Fruit fly (Drosophila melanogaster) whole organism, embryonic: ENCODE data around the gene TH1.

Experiments used
- Asciz ChIP-seq: fragments of 200-800 bp; sonication (Bioruptor generic); optimal IDR thresholded peaks from 2 replicates; lab custom pipeline; 2017; ENCODE audit warnings: missing biosample characterization, mild to moderate bottlenecking, missing genetic modification characterization, missing genetic modification reagents
- Atf6 ChIP-seq: fragments of 200-800 bp; sonication (Bioruptor generic); IDR thresholded peaks from 2 replicates; pipeline ENCODE4 v1.3.6; 2022; ENCODE audit warnings: missing biosample characterization, missing genetic modification characterization
- Blimp-1 ChIP-seq: fragments of 200-800 bp; sonication (Bioruptor generic); optimal IDR thresholded peaks from 3 replicates; lab custom pipeline; 2018; ENCODE audit warnings: missing biosample characterization, missing genetic modification characterization, mild to moderate bottlenecking, moderate library complexity, missing genetic modification reagents
- C15 ChIP-seq: fragments of 200-800 bp; sonication (Bioruptor generic); IDR thresholded peaks from 3 replicates; pipeline ENCODE4 v1.3.6; 2022; ENCODE audit warnings: missing biosample characterization, missing genetic modification characterization
- CG10462 ChIP-seq: fragments of 200-800 bp; sonication (Bioruptor generic); optimal IDR thresholded peaks from 2 replicates; lab custom pipeline; 2016; ENCODE audit warnings: missing biosample characterization, missing genetic modification characterization
- CG13424 ChIP-seq: fragments of 200-800 bp; sonication (Bioruptor generic); optimal IDR thresholded peaks from 2 replicates; lab custom pipeline; 2019; ENCODE audit warnings: missing biosample characterization, mild to moderate bottlenecking, missing genetic modification characterization, moderate library complexity
- CG13775 ChIP-seq: fragments of 200-800 bp; sonication (Bioruptor generic); optimal IDR thresholded peaks from 3 replicates; lab custom pipeline; 2017; ENCODE audit warnings: missing biosample characterization, mild to moderate bottlenecking, missing genetic modification characterization
- CG17912 ChIP-seq: fragments of 200-800 bp; sonication (Bioruptor generic); optimal IDR thresholded peaks from 2 replicates; lab custom pipeline; 2018; ENCODE audit warnings: missing biosample characterization, mild to moderate bottlenecking, missing genetic modification characterization
- CG1832 ChIP-seq: fragments of 200-800 bp; sonication (Bioruptor generic); optimal IDR thresholded peaks from 2 replicates; lab custom pipeline; 2017; ENCODE audit warnings: missing biosample characterization, mild to moderate bottlenecking, missing genetic modification characterization, inconsistent platforms
- CG2875 ChIP-seq: fragments of 200-800 bp; sonication (Bioruptor generic); optimal IDR thresholded peaks from 2 replicates; lab custom pipeline; 2017; ENCODE audit warnings: missing biosample characterization, mild to moderate bottlenecking, missing genetic modification characterization, missing genetic modification reagents
- CG30431 ChIP-seq: fragments of 200-800 bp; sonication (Bioruptor generic); optimal IDR thresholded peaks from 2 replicates; lab custom pipeline; 2017; ENCODE audit warnings: missing biosample characterization, missing genetic modification characterization
- CG31365 ChIP-seq: fragments of 200-800 bp; sonication (Bioruptor generic); optimal IDR thresholded peaks from 2 replicates; lab custom pipeline; 2018; ENCODE audit warnings: missing biosample characterization, mild to moderate bottlenecking, missing genetic modification characterization
- CG3281 ChIP-seq: fragments of 200-800 bp; sonication (Bioruptor generic); optimal IDR thresholded peaks from 3 replicates; lab custom pipeline; 2017; ENCODE audit warnings: missing biosample characterization, mild to moderate bottlenecking, missing genetic modification characterization
- CG3407 ChIP-seq: fragments of 200-800 bp; sonication (Bioruptor generic); optimal IDR thresholded peaks from 2 replicates; lab custom pipeline; 2018; ENCODE audit warnings: missing biosample characterization, mild to moderate bottlenecking, missing genetic modification characterization
- CG4707 ChIP-seq: fragments of 200-800 bp; sonication (Bioruptor generic); optimal IDR thresholded peaks from 2 replicates; lab custom pipeline; 2018; ENCODE audit warnings: missing biosample characterization, mild to moderate bottlenecking, missing genetic modification characterization, moderate library complexity
- CG6272 ChIP-seq: fragments of 200-800 bp; sonication (Bioruptor generic); IDR thresholded peaks from 2 replicates; pipeline ENCODE4 v1.3.6; 2022; ENCODE audit warnings: missing biosample characterization, missing genetic modification characterization
- CG6683 ChIP-seq: fragments of 200-800 bp; sonication (Bioruptor generic); optimal IDR thresholded peaks from 2 replicates; lab custom pipeline; 2017; ENCODE audit warnings: missing biosample characterization, mild to moderate bottlenecking, missing genetic modification characterization, missing genetic modification reagents
- CG6765 ChIP-seq: fragments of 200-800 bp; sonication (Bioruptor generic); optimal IDR thresholded peaks from 3 replicates; lab custom pipeline; 2017; ENCODE audit warnings: missing biosample characterization, mild to moderate bottlenecking, missing genetic modification characterization
- CG7556 ChIP-seq: fragments of 200-800 bp; sonication (Bioruptor generic); optimal IDR thresholded peaks from 2 replicates; lab custom pipeline; 2017; ENCODE audit warnings: missing biosample characterization, mild to moderate bottlenecking, missing genetic modification characterization
- CrebB ChIP-seq: fragments of 200-800 bp; sonication (Bioruptor generic); optimal IDR thresholded peaks from 3 replicates; lab custom pipeline; 2018; ENCODE audit warnings: missing biosample characterization, mild to moderate bottlenecking, missing genetic modification characterization
- Dip3 ChIP-seq: fragments of 200-800 bp; sonication (Bioruptor generic); optimal IDR thresholded peaks from 3 replicates; lab custom pipeline; 2016; ENCODE audit warnings: missing biosample characterization, missing genetic modification characterization
- Hand ChIP-seq: fragments of 200-800 bp; sonication (Bioruptor generic); optimal IDR thresholded peaks from 2 replicates; lab custom pipeline; 2017; ENCODE audit warnings: mild to moderate bottlenecking, missing biosample characterization, missing genetic modification reagents, missing genetic modification characterization
- Hr51 ChIP-seq, 2 experiments: fragments of 200-800 bp; sonication (Bioruptor generic); optimal IDR thresholded peaks; 2 replicates in 1 of 2; 3 replicates in 1 of 2; lab custom pipeline; 2016 to 2018; ENCODE audit warnings: missing biosample characterization in 2 of 2, missing genetic modification characterization in 2 of 2, mild to moderate bottlenecking in 1 of 2, moderate library complexity in 1 of 2
- Poxn ChIP-seq: fragments of 200-800 bp; sonication (Bioruptor generic); IDR thresholded peaks from 2 replicates; pipeline ENCODE4 v1.3.6; 2022; ENCODE audit warnings: missing biosample characterization, missing genetic modification characterization
- Scr ChIP-seq: fragments of 200-800 bp; sonication (Bioruptor generic); IDR thresholded peaks from 2 replicates; pipeline ENCODE4 v1.3.6; 2022; ENCODE audit warnings: missing biosample characterization, missing genetic modification characterization; ENCODE audit not compliant: partially characterized antibody
- Sin3A ChIP-seq: fragments of >200 bp; optimal IDR thresholded peaks from 2 replicates; lab custom pipeline; 2018
- Sry-β ChIP-seq: fragments of 200-800 bp; sonication (Bioruptor generic); optimal IDR thresholded peaks from 2 replicates; lab custom pipeline; 2018; ENCODE audit warnings: missing biosample characterization, mild to moderate bottlenecking, missing genetic modification characterization, moderate library complexity
- ab ChIP-seq: fragments of 200-800 bp; sonication (Bioruptor generic); optimal IDR thresholded peaks from 2 replicates; lab custom pipeline; 2016; ENCODE audit warnings: missing biosample characterization, missing genetic modification characterization
- aop ChIP-seq: fragments of 200-800 bp; sonication (Bioruptor generic); IDR thresholded peaks from 2 replicates; pipeline ENCODE4 v1.3.6; 2022; ENCODE audit warnings: missing biosample characterization, missing genetic modification characterization
- ara ChIP-seq: fragments of 200-800 bp; sonication (Bioruptor generic); IDR thresholded peaks from 2 replicates; pipeline ENCODE4 v1.3.6; 2022; ENCODE audit warnings: missing biosample characterization, missing genetic modification characterization
- ase ChIP-seq: fragments of 200-800 bp; sonication (Bioruptor generic); IDR thresholded peaks from 3 replicates; pipeline ENCODE4 v1.3.6; 2022; ENCODE audit warnings: missing biosample characterization, missing genetic modification characterization
- az2 ChIP-seq: fragments of 200-800 bp; sonication (Bioruptor generic); optimal IDR thresholded peaks from 3 replicates; lab custom pipeline; 2016; ENCODE audit warnings: missing biosample characterization, missing genetic modification characterization
- br ChIP-seq: fragments of >200 bp; optimal IDR thresholded peaks from 2 replicates; lab custom pipeline; 2017
- cato ChIP-seq: fragments of 200-800 bp; sonication (Bioruptor generic); optimal IDR thresholded peaks from 2 replicates; lab custom pipeline; 2016; ENCODE audit warnings: missing biosample characterization, missing genetic modification characterization, borderline replicate concordance
- corto ChIP-seq: fragments of 200-800 bp; sonication (Bioruptor generic); optimal IDR thresholded peaks from 2 replicates; lab custom pipeline; 2016; ENCODE audit warnings: missing biosample characterization, mild to moderate bottlenecking, missing genetic modification characterization, moderate library complexity
- dm ChIP-seq: fragments of 200-800 bp; sonication (Bioruptor generic); optimal IDR thresholded peaks from 3 replicates; lab custom pipeline; 2016; ENCODE audit warnings: missing biosample characterization, missing genetic modification characterization
- fd96Cb ChIP-seq: fragments of 200-800 bp; sonication (Bioruptor generic); optimal IDR thresholded peaks from 2 replicates; lab custom pipeline; 2018; ENCODE audit warnings: missing biosample characterization, mild to moderate bottlenecking, missing genetic modification characterization, moderate library complexity
- hb ChIP-seq: fragments of 200-800 bp; sonication (Bioruptor generic); IDR thresholded peaks from 3 replicates; pipeline ENCODE4 v1.3.6; 2022; ENCODE audit warnings: missing biosample characterization, missing genetic modification characterization; ENCODE audit not compliant: partially characterized antibody
- ken ChIP-seq: fragments of 200-800 bp; sonication (Bioruptor generic); IDR thresholded peaks from 3 replicates; pipeline ENCODE4 v1.3.6; 2022; ENCODE audit warnings: missing biosample characterization, missing genetic modification characterization
- odd ChIP-seq: fragments of 200-800 bp; sonication (Bioruptor generic); optimal IDR thresholded peaks from 2 replicates; lab custom pipeline; 2017; ENCODE audit warnings: missing biosample characterization, mild to moderate bottlenecking, missing genetic modification characterization
- pfk ChIP-seq: fragments of 200-800 bp; sonication (Bioruptor generic); optimal IDR thresholded peaks from 2 replicates; lab custom pipeline; 2018; ENCODE audit warnings: missing biosample characterization, mild to moderate bottlenecking, missing genetic modification characterization, moderate library complexity
- psq ChIP-seq: fragments of 200-800 bp; sonication (Bioruptor generic); optimal IDR thresholded peaks from 2 replicates; lab custom pipeline; 2017; ENCODE audit warnings: missing biosample characterization, missing genetic modification characterization
- pum ChIP-seq: fragments of 200-800 bp; sonication (Bioruptor generic); optimal IDR thresholded peaks from 2 replicates; lab custom pipeline; 2016; ENCODE audit warnings: missing biosample characterization, missing genetic modification characterization
- pzg ChIP-seq: fragments of 200-800 bp; sonication (Bioruptor generic); optimal IDR thresholded peaks from 3 replicates; lab custom pipeline; 2018; ENCODE audit warnings: missing biosample characterization, mild to moderate bottlenecking, missing genetic modification characterization, moderate library complexity
- row ChIP-seq: fragments of 200-800 bp; sonication (Bioruptor generic); IDR thresholded peaks from 3 replicates; pipeline ENCODE4 v1.3.6; 2022; ENCODE audit warnings: missing biosample characterization, missing genetic modification characterization
- trem ChIP-seq: fragments of 200-800 bp; optimal IDR thresholded peaks from 3 replicates; lab custom pipeline; 2019; ENCODE audit warnings: missing biosample characterization, mild to moderate bottlenecking, missing genetic modification characterization, moderate library complexity
- tx ChIP-seq: fragments of 200-800 bp; sonication (Bioruptor generic); optimal IDR thresholded peaks from 2 replicates; lab custom pipeline; 2016; ENCODE audit warnings: missing biosample characterization, missing genetic modification characterization
- unc-4 ChIP-seq: fragments of 200-800 bp; sonication (Bioruptor generic); IDR thresholded peaks from 2 replicates; pipeline ENCODE4 v1.3.6; 2022; ENCODE audit warnings: missing biosample characterization, missing genetic modification characterization; ENCODE audit not compliant: partially characterized antibody
- unpg ChIP-seq: fragments of 200-800 bp; sonication (Bioruptor generic); optimal IDR thresholded peaks from 3 replicates; lab custom pipeline; 2018; ENCODE audit warnings: missing biosample characterization, mild to moderate bottlenecking, missing genetic modification characterization, moderate library complexity
- vnd ChIP-seq: fragments of 200-800 bp; sonication (Bioruptor generic); IDR thresholded peaks from 3 replicates; pipeline ENCODE4 v1.3.6; 2022; ENCODE audit warnings: missing biosample characterization, missing genetic modification characterization; ENCODE audit not compliant: partially characterized antibody
- zen2 ChIP-seq: fragments of 200-800 bp; sonication (Bioruptor generic); IDR thresholded peaks from 3 replicates; pipeline ENCODE4 v1.3.6; 2022; ENCODE audit warnings: missing biosample characterization, missing genetic modification characterization; ENCODE audit not compliant: partially characterized antibody

The TH1 gene

DNA sequence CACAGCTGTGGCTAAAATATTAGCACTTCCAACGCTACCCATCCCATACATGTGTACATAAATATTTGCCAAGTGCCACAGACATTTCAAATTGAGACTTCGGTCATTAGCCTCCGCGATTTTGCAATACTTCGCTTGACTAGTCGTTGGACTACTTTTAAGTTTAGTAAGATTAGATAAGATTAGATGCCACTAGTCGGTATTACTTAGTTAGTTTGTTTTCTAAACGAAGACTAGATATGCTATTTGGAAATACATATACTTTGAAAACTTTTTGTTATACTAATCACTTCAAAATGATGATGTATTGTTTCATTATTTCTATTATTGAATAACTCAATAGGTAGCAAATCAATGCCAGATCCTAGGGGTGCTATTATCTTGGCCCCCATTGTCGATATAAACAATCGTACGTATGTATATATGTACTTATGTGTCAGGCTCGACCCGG, 5.3 kb downstream of the TH1 start (continued):
- TF ChIP-seq trem (peak; percentile 10), pum (GFP tag; lab: Kevin White, UChicago) (peak; percentile 6), CG31365 (tag; lab: Kevin White, UChicago) (peak; percentile 3), C15 (GFP tag; lab: Robert Waterston, UW) (no peak), hb (GFP tag; lab: Robert Waterston, UW) (no peak), pfk (no peak), CG13424 (tag; lab: Kevin White, UChicago) (peak; percentile 35), CG10462 (GFP tag; lab: Kevin White, UChicago) (no peak), Sin3A (lab: Kevin White, UChicago) (no peak), cato (GFP tag; lab: Kevin White, UChicago) (no peak), CrebB (no peak), unpg (GFP tag; lab: Kevin White, UChicago) (peak; percentile 27), fd96Cb (peak; percentile 2), ken (GFP tag; lab: Robert Waterston, UW) (no peak), corto (GFP tag; lab: Kevin White, UChicago) (peak; percentile 21), CG2875 (GFP tag; lab: Kevin White, UChicago) (peak; percentile 29), Atf6 (GFP tag; lab: Robert Waterston, UW) (peak; percentile 51; the same call in 1 of the 2 replicates), pzg (no peak), dm (GFP tag; lab: Kevin White, UChicago) (peak; percentile 3), zen2 (no peak), CG1832 (GFP tag; lab: Kevin White, UChicago) (no peak), CG13775 (peak; percentile 27), unc-4 (no peak), br (lab: Kevin White, UChicago) (no peak), aop (GFP tag; lab: Robert Waterston, UW) (no peak), az2 (no peak), CG3281 (peak; percentile 63), ab (GFP tag; lab: Kevin White, UChicago) (no peak), Hr51 (GFP tag; optimal IDR thresholded peaks at IDR 0.05; lab: Kevin White, UChicago) (peak; percentile 29 to 47), Asciz (GFP tag; lab: Kevin White, UChicago) (peak; percentile 20), Sry-β (GFP tag; lab: Kevin White, UChicago) (no peak), ara (GFP tag; lab: Robert Waterston, UW) (no peak), CG30431 (GFP tag; lab: Kevin White, UChicago) (no peak), CG6272 (GFP tag; lab: Robert Waterston, UW) (no peak), vnd (no peak), Hand (peak; percentile 42), tx (GFP tag; lab: Kevin White, UChicago) (no peak), ase (no peak), CG17912 (GFP tag; lab: Kevin White, UChicago) (no peak), Dip3 (peak; percentile 37), psq (GFP tag; lab: Kevin White, UChicago) (no peak), odd (GFP tag; lab: Kevin White, UChicago) (peak; percentile 34), CG3407 (GFP tag; lab: Kevin White, UChicago) (no peak), Blimp-1 (GFP tag; lab: Kevin White, UChicago) (no peak), row (GFP tag; lab: Robert Waterston, UW) (peak; percentile 45; the same call in 2 of the 3 replicates), CG6683 (no peak), CG7556 (GFP tag; lab: Kevin White, UChicago) (peak; percentile 52), CG6765 (GFP tag; lab: Kevin White, UChicago) (peak; percentile 67), Poxn (GFP tag; lab: Robert Waterston, UW) (no peak), Scr (no peak), CG4707 (no peak)
